Fruit fly (Drosophila melanogaster): ENCODE results near the gene BBS8.
A peak's percentile ranks its signal among the peaks of the same experiment; 100 is the strongest.

Gene BBS8

DNA sequence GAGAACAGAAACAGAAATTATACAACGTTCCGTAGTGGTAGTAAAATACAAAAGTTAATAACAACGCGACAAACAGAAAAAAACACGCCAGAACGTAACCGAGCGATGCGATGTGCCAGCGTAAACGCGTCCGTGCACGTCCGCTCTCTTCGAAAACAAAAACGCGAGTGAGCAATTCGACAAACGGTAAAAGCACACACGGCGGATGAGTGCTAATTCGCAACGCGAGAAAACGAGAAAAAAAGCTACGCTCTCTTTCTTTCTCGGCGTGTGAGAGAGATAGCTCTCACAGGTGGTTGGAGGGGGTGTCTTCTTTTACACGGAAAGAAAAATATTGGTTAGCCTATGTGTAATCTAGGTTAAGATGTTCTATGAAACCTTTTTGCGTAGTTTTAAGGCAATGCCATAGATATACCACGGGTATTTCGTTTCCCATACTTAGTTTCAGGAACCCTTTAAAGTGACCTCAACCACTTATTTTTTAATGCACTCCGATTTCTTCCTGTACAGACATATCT lies 49.5 kb downstream of the BBS8 start, which contains the start of gene CG4297 (continued):
- TF ChIP-seq CG15514 (GFP tag; optimal IDR thresholded peaks at IDR 0.05) = peak; percentile 88
- TF ChIP-seq slou (GFP tag; optimal IDR thresholded peaks at IDR 0.05) = peak; percentile 83
- TF ChIP-seq Hmr (GFP tag; optimal IDR thresholded peaks at IDR 0.05) = peak; percentile 96
- TF ChIP-seq CG12659 (GFP tag; optimal IDR thresholded peaks at IDR 0.05) = peak; percentile 95
- peak; percentile 85 for TF ChIP-seq CG7987 (GFP tag; optimal IDR thresholded peaks at IDR 0.05)
- peak; percentile 86 for TF ChIP-seq CG30431 (GFP tag; optimal IDR thresholded peaks at IDR 0.05)
- no peak for TF ChIP-seq Poxn (GFP tag; IDR thresholded peaks at IDR 0.05)
- peak; percentile 92 for TF ChIP-seq pum (GFP tag; optimal IDR thresholded peaks at IDR 0.05)
- no peak for TF ChIP-seq Drgx (GFP tag; IDR thresholded peaks at IDR 0.05)
- TF ChIP-seq z (GFP tag; IDR thresholded peaks at IDR 0.05) = no peak
- TF ChIP-seq fru (optimal IDR thresholded peaks at IDR 0.05) = no peak
- peak; percentile 10 for TF ChIP-seq CG17912 (GFP tag; optimal IDR thresholded peaks at IDR 0.05)
- TF ChIP-seq CG6254 (GFP tag; optimal IDR thresholded peaks at IDR 0.05) = peak; percentile 93
- no peak for TF ChIP-seq CG6689 (GFP tag; IDR thresholded peaks at IDR 0.05)
- TF ChIP-seq lmd (GFP tag; IDR thresholded peaks at IDR 0.05) = no peak
- peak; percentile 91 for TF ChIP-seq sd (tag; optimal IDR thresholded peaks at IDR 0.05)
- peak; percentile 92 for TF ChIP-seq nmo (GFP tag; optimal IDR thresholded peaks at IDR 0.05)
- peak; percentile 93 for TF ChIP-seq CG12219 (GFP tag; optimal IDR thresholded peaks at IDR 0.05)
- peak; percentile 89 for TF ChIP-seq wek (GFP tag; optimal IDR thresholded peaks at IDR 0.05)
- TF ChIP-seq CG2678 (tag; optimal IDR thresholded peaks at IDR 0.05) = peak; percentile 95
- no peak for TF ChIP-seq CG42726 (GFP tag; IDR thresholded peaks at IDR 0.05; ENCODE audit: partially characterized antibody)
- TF ChIP-seq sug (tag; optimal IDR thresholded peaks at IDR 0.05) = peak; percentile 91
- TF ChIP-seq chinmo (GFP tag; IDR thresholded peaks at IDR 0.05; ENCODE audit: partially characterized antibody) = no peak
- TF ChIP-seq E2f2 (GFP tag; IDR thresholded peaks at IDR 0.05) = no peak
- peak; percentile 91 for TF ChIP-seq CG8944 (GFP tag; optimal IDR thresholded peaks at IDR 0.05)
- no peak for TF ChIP-seq CG7271 (tag; optimal IDR thresholded peaks at IDR 0.05)
- TF ChIP-seq jigr1 (GFP tag; IDR thresholded peaks at IDR 0.05) = no peak
- TF ChIP-seq CG9609 (GFP tag; optimal IDR thresholded peaks at IDR 0.05) = peak; percentile 94
- no peak for TF ChIP-seq sisA (GFP tag; IDR thresholded peaks at IDR 0.05)
- peak; percentile 94 for TF ChIP-seq oc (tag; optimal IDR thresholded peaks at IDR 0.05)
- TF ChIP-seq CG3847 (GFP tag; IDR thresholded peaks at IDR 0.05) = no peak
- TF ChIP-seq Rx (GFP tag; IDR thresholded peaks at IDR 0.05) = no peak
- TF ChIP-seq eve (GFP tag; optimal IDR thresholded peaks at IDR 0.05) = peak in 1 of 2 experiments; percentile 97
- TF ChIP-seq CG10274 (GFP tag; optimal IDR thresholded peaks at IDR 0.05) = peak; percentile 83
- peak; percentile 82 for TF ChIP-seq CG11723 (GFP tag; optimal IDR thresholded peaks at IDR 0.05)
- TF ChIP-seq Bdp1 (GFP tag; optimal IDR thresholded peaks at IDR 0.05) = peak; percentile 82
- no peak for TF ChIP-seq CG7745 (tag; optimal IDR thresholded peaks at IDR 0.05)
- peak; percentile 93 for TF ChIP-seq CG11504 (tag; optimal IDR thresholded peaks at IDR 0.05)
- no peak for TF ChIP-seq Dp (GFP tag; optimal IDR thresholded peaks at IDR 0.05)
- TF ChIP-seq CG6854 (GFP tag; optimal IDR thresholded peaks at IDR 0.05) = peak; percentile 92
- TF ChIP-seq Aef1 (GFP tag; IDR thresholded peaks at IDR 0.05) = no peak
- TF ChIP-seq trh (GFP tag; optimal IDR thresholded peaks at IDR 0.05) = peak; percentile 79
- peak; percentile 67 for TF ChIP-seq trem (tag; optimal IDR thresholded peaks at IDR 0.05)
- peak; percentile 92 for TF ChIP-seq jumu (GFP tag; optimal IDR thresholded peaks at IDR 0.05)
- no peak for TF ChIP-seq vnd (GFP tag; IDR thresholded peaks at IDR 0.05; ENCODE audit: partially characterized antibody)
- TF ChIP-seq CG34224 (GFP tag; IDR thresholded peaks at IDR 0.05; ENCODE audit: partially characterized antibody) = no peak
- TF ChIP-seq Ssrp (tag; optimal IDR thresholded peaks at IDR 0.05) = peak; percentile 87
- peak; percentile 68 for TF ChIP-seq CG15073 (GFP tag; optimal IDR thresholded peaks at IDR 0.05)
- TF ChIP-seq Side (GFP tag; optimal IDR thresholded peaks at IDR 0.05) = peak; percentile 94
- no peak for TF ChIP-seq CG11695 (GFP tag; IDR thresholded peaks at IDR 0.05)
- TF ChIP-seq insv (GFP tag; optimal IDR thresholded peaks at IDR 0.05) = peak in 1 of 2 experiments; percentile 50
